Worm (Caenorhabditis elegans) whole organism, L2 larva: ENCODE results near the gene lron-13.

Experiments
- C34F6.9 ChIP-seq: fragments of 150-350 bp; optimal IDR thresholded peaks from 2 replicates; lab custom pipeline; 2014; ENCODE audit warnings: missing biosample characterization, missing genetic modification characterization
- F13H6.1 ChIP-seq: sonication (generic microtip); optimal IDR thresholded peaks from 2 replicates; lab custom pipeline; 2016; ENCODE audit warnings: missing genetic modification characterization, missing compliant biosample characterization
- ZK546.5 ChIP-seq: sonication (generic microtip); optimal IDR thresholded peaks from 2 replicates; lab custom pipeline; 2017; ENCODE audit warnings: missing biosample characterization, missing genetic modification characterization
- alr-1 ChIP-seq: fragments of 150-350 bp; optimal IDR thresholded peaks from 2 replicates; lab custom pipeline; 2014; ENCODE audit warnings: missing biosample characterization, missing genetic modification characterization
- aly-2 ChIP-seq: fragments of 150-350 bp; optimal IDR thresholded peaks from 2 replicates; lab custom pipeline; 2014; ENCODE audit warnings: missing biosample characterization, missing genetic modification characterization
- ama-1 ChIP-seq: fragments of 150-350 bp; optimal IDR thresholded peaks from 2 replicates; lab custom pipeline; 2018; ENCODE audit warnings: inconsistent platforms
- blmp-1 ChIP-seq: sonication (generic microtip); optimal IDR thresholded peaks from 2 replicates; lab custom pipeline; 2017; ENCODE audit warnings: missing genetic modification characterization, mild to moderate bottlenecking, missing compliant biosample characterization, antibody characterized with exemption, moderate library complexity; ENCODE audit not compliant: insufficient read depth
- ceh-16 ChIP-seq: fragments of 150-350 bp; optimal IDR thresholded peaks from 2 replicates; lab custom pipeline; 2014; ENCODE audit warnings: missing biosample characterization, missing genetic modification characterization
- ceh-82 ChIP-seq: fragments of 150-350 bp; optimal IDR thresholded peaks from 2 replicates; lab custom pipeline; 2014; ENCODE audit warnings: missing biosample characterization, missing genetic modification characterization
- crh-2 ChIP-seq: sonication (generic microtip); optimal IDR thresholded peaks from 2 replicates; lab custom pipeline; 2017; ENCODE audit warnings: missing biosample characterization, missing genetic modification characterization
- dmd-4 ChIP-seq: sonication (generic microtip); optimal IDR thresholded peaks from 2 replicates; lab custom pipeline; 2017; ENCODE audit warnings: missing biosample characterization, missing genetic modification characterization
- egl-27 ChIP-seq: sonication (generic microtip); optimal IDR thresholded peaks from 3 replicates; lab custom pipeline; 2017; ENCODE audit warnings: missing biosample characterization, missing genetic modification reagents, missing genetic modification characterization
- elt-3 ChIP-seq: sonication (generic microtip); optimal IDR thresholded peaks from 2 replicates; lab custom pipeline; 2017; ENCODE audit warnings: missing biosample characterization, missing genetic modification characterization
- fos-1 ChIP-seq: fragments of 150-350 bp; optimal IDR thresholded peaks from 2 replicates; lab custom pipeline; 2014; ENCODE audit warnings: missing biosample characterization, missing genetic modification characterization
- gmeb-1 ChIP-seq: fragments of 150-350 bp; optimal IDR thresholded peaks from 2 replicates; lab custom pipeline; 2014; ENCODE audit warnings: missing biosample characterization, missing genetic modification characterization
- lin-11 ChIP-seq: fragments of 150-350 bp; sonication (generic microtip); optimal IDR thresholded peaks from 2 replicates; lab custom pipeline; 2014; ENCODE audit warnings: missing biosample characterization, missing genetic modification characterization, inconsistent platforms, mixed read lengths
- lin-13 ChIP-seq: fragments of 150-350 bp; optimal IDR thresholded peaks from 2 replicates; lab custom pipeline; 2014; ENCODE audit warnings: missing biosample characterization, missing genetic modification reagents, missing genetic modification characterization
- lin-39 ChIP-seq: fragments of 150-350 bp; optimal IDR thresholded peaks from 2 replicates; lab custom pipeline; 2014; ENCODE audit warnings: missing biosample characterization, missing genetic modification reagents, missing genetic modification characterization
- mab-5 ChIP-seq: fragments of 150-350 bp; optimal IDR thresholded peaks from 2 replicates; lab custom pipeline; 2014; ENCODE audit warnings: missing biosample characterization, missing genetic modification characterization
- mbf-1 ChIP-seq: sonication (generic microtip); optimal IDR thresholded peaks from 2 replicates; lab custom pipeline; 2017; ENCODE audit warnings: missing biosample characterization, missing genetic modification characterization
- mdl-1 ChIP-seq, 2 experiments: fragments of 150-350 bp in 1 of 2; sonication (generic microtip) in 1 of 2; optimal IDR thresholded peaks; 2 replicates each; lab custom pipeline; 2017; ENCODE audit warnings: missing biosample characterization in 2 of 2, missing genetic modification characterization in 2 of 2
- nhr-11 ChIP-seq: fragments of 150-350 bp; optimal IDR thresholded peaks from 2 replicates; lab custom pipeline; 2014; ENCODE audit warnings: missing biosample characterization, missing genetic modification characterization
- nhr-12 ChIP-seq: fragments of 150-350 bp; optimal IDR thresholded peaks from 2 replicates; lab custom pipeline; 2014; ENCODE audit warnings: missing biosample characterization, missing genetic modification characterization
- nhr-21 ChIP-seq: fragments of 150-350 bp; optimal IDR thresholded peaks from 2 replicates; lab custom pipeline; 2014; ENCODE audit warnings: missing biosample characterization, missing genetic modification characterization
- nhr-23 ChIP-seq: fragments of 150-350 bp; optimal IDR thresholded peaks from 2 replicates; lab custom pipeline; 2014; ENCODE audit warnings: missing biosample characterization, missing genetic modification reagents, missing genetic modification characterization
- nhr-237 ChIP-seq: fragments of 150-350 bp; optimal IDR thresholded peaks from 2 replicates; lab custom pipeline; 2014; ENCODE audit warnings: missing biosample characterization, missing genetic modification characterization
- nhr-25 ChIP-seq: fragments of 150-350 bp; sonication (generic microtip); optimal IDR thresholded peaks from 3 replicates; lab custom pipeline; 2014; ENCODE audit warnings: missing biosample characterization, missing genetic modification characterization
- nhr-77 ChIP-seq: fragments of 150-350 bp; optimal IDR thresholded peaks from 2 replicates; lab custom pipeline; 2014; ENCODE audit warnings: missing biosample characterization, missing genetic modification characterization
- peb-1 ChIP-seq: fragments of 150-350 bp; optimal IDR thresholded peaks from 2 replicates; lab custom pipeline; 2014; ENCODE audit warnings: missing biosample characterization, missing genetic modification characterization
- sem-4 ChIP-seq: fragments of 150-350 bp; optimal IDR thresholded peaks from 2 replicates; lab custom pipeline; 2014; ENCODE audit warnings: missing biosample characterization, missing genetic modification reagents, missing genetic modification characterization
- sma-3 ChIP-seq: sonication (generic microtip); optimal IDR thresholded peaks from 2 replicates; lab custom pipeline; 2016; ENCODE audit warnings: missing genetic modification reagents, missing genetic modification characterization, missing compliant biosample characterization
- sma-9 ChIP-seq, 2 experiments: fragments of 150-350 bp in 1 of 2; sonication (generic microtip) in 1 of 2; optimal IDR thresholded peaks; 2 replicates each; lab custom pipeline; 2014 to 2016; ENCODE audit warnings: missing genetic modification characterization in 2 of 2, mild to moderate bottlenecking in 1 of 2, missing biosample characterization in 1 of 2, missing compliant biosample characterization in 1 of 2, missing genetic modification reagents in 1 of 2, moderate library complexity in 1 of 2
- snpc-4 ChIP-seq: fragments of 150-350 bp; optimal IDR thresholded peaks from 2 replicates; lab custom pipeline; 2014; ENCODE audit warnings: missing biosample characterization, missing genetic modification characterization
- unc-55 ChIP-seq: fragments of 150-350 bp; sonication (generic microtip); optimal IDR thresholded peaks from 3 replicates; lab custom pipeline; 2014; ENCODE audit warnings: missing biosample characterization, missing genetic modification reagents, missing genetic modification characterization
- unc-62 ChIP-seq: fragments of 150-350 bp; optimal IDR thresholded peaks from 2 replicates; lab custom pipeline; 2014; ENCODE audit warnings: missing biosample characterization, missing genetic modification reagents, missing genetic modification characterization
- zag-1 ChIP-seq: fragments of 150-350 bp; optimal IDR thresholded peaks from 2 replicates; lab custom pipeline; 2014; ENCODE audit warnings: missing biosample characterization, missing genetic modification characterization
- ztf-11 ChIP-seq: sonication (generic microtip); optimal IDR thresholded peaks from 2 replicates; lab custom pipeline; 2017; ENCODE audit warnings: missing biosample characterization, missing genetic modification characterization
- ztf-4 ChIP-seq: fragments of 150-350 bp; optimal IDR thresholded peaks from 2 replicates; lab custom pipeline; 2014; ENCODE audit warnings: missing biosample characterization, missing genetic modification characterization

The lron-13 gene

ce11 chrIII:13501599-13501998 lies 25.6 kb upstream of the lron-13 start, which contains the start of gene T28A8.5:
Gene T28A8.5, plus strand, starts transcription at chrIII:13501630.
- TF ChIP-seq dmd-4, result no peak
- TF ChIP-seq sem-4, result no peak
- no peak for TF ChIP-seq nhr-12 (tag; lab: Kevin White, UChicago)

ce11 chrIII:13502513-13502912 lies 24.7 kb upstream of the lron-13 start, which contains the start of gene T28A8.8:
Gene T28A8.8, plus strand, starts transcription at chrIII:13502813.
- no peak for TF ChIP-seq lin-39 (tag; lab: Kevin White, UChicago)
- no peak for TF ChIP-seq elt-3 (tag; lab: Kevin White, UChicago)
- TF ChIP-seq ztf-11 (tag; lab: Kevin White, UChicago), result no peak
- TF ChIP-seq mab-5 (tag; lab: Kevin White, UChicago), result no peak
- TF ChIP-seq sem-4, result no peak
- no peak for TF ChIP-seq ZK546.5
- no peak for TF ChIP-seq ceh-16
- no peak for TF ChIP-seq nhr-23 (tag; lab: Kevin White, UChicago)
- no peak for TF ChIP-seq mbf-1 (tag; lab: Kevin White, UChicago)
- no peak for TF ChIP-seq nhr-77
- no peak for TF ChIP-seq ama-1 (lab: Kevin White, UChicago)
- TF ChIP-seq C34F6.9 (tag; lab: Kevin White, UChicago), result no peak
- TF ChIP-seq sma-9 (GFP tag; optimal IDR thresholded peaks at IDR 0.05; lab: Kevin White, UChicago), result no peak
- no peak for TF ChIP-seq sma-9 (tag; optimal IDR thresholded peaks at IDR 0.05; lab: Kevin White, UChicago)
- TF ChIP-seq lin-11 (tag; lab: Kevin White, UChicago), result no peak
- TF ChIP-seq nhr-11, result no peak
- no peak for TF ChIP-seq nhr-25 (tag; lab: Kevin White, UChicago)
- no peak for TF ChIP-seq sma-3
- TF ChIP-seq aly-2 (tag; lab: Kevin White, UChicago), result no peak

ce11 chrIII:13503379-13503778 lies 23.9 kb upstream of the lron-13 start, which contains the start of gene T28A8.4:
Gene T28A8.4, plus strand, starts transcription at chrIII:13503679.
- TF ChIP-seq nhr-237, result no peak
- TF ChIP-seq ztf-4, result no peak
- TF ChIP-seq nhr-21 (tag; lab: Kevin White, UChicago), result no peak
- TF ChIP-seq sma-3, result no peak
- no peak for TF ChIP-seq nhr-12 (tag; lab: Kevin White, UChicago)
- TF ChIP-seq lin-13 (GFP tag; lab: Kevin White, UChicago), result no peak
- no peak for TF ChIP-seq unc-55 (GFP tag; lab: Kevin White, UChicago)
- no peak for TF ChIP-seq lin-11 (tag; lab: Kevin White, UChicago)
- no peak for TF ChIP-seq mab-5 (tag; lab: Kevin White, UChicago)
- TF ChIP-seq egl-27 (tag; lab: Kevin White, UChicago), result no peak
- no peak for TF ChIP-seq ceh-82 (tag; lab: Kevin White, UChicago)
- TF ChIP-seq sma-9 (GFP tag; optimal IDR thresholded peaks at IDR 0.05; lab: Kevin White, UChicago), result no peak
- TF ChIP-seq sma-9 (tag; optimal IDR thresholded peaks at IDR 0.05; lab: Kevin White, UChicago), result no peak
- no peak for TF ChIP-seq alr-1 (tag; lab: Kevin White, UChicago)

- TF ChIP-seq sma-3, result no peak
- no peak for TF ChIP-seq fos-1
- no peak for TF ChIP-seq mab-5 (tag; lab: Kevin White, UChicago)
- no peak for TF ChIP-seq snpc-4 (tag; lab: Kevin White, UChicago)
- TF ChIP-seq, all 48 proteins: peak for 0
Measured at ce11 chrIII:13505718-13506117, 21.5 kb upstream of the lron-13 start, which contains the start of gene T28A8.3. Gene T28A8.3, plus strand, starts transcription at chrIII:13506018.

- no peak for TF ChIP-seq unc-62 (GFP tag; lab: Kevin White, UChicago)
- TF ChIP-seq sma-3, result no peak
- TF ChIP-seq mdl-1 (tag; optimal IDR thresholded peaks at IDR 0.05; lab: Kevin White, UChicago), result no peak
- TF ChIP-seq lin-11 (tag; lab: Kevin White, UChicago), result no peak
- no peak for TF ChIP-seq gmeb-1 (tag; lab: Kevin White, UChicago)
- no peak for TF ChIP-seq F13H6.1
Measured at ce11 chrIII:13510753-13511152, 16.5 kb upstream of the lron-13 start.

ce11 chrIII:13514470-13514869 lies 12.8 kb upstream of the lron-13 start, which contains the start of gene mlh-1:
Gene mlh-1, minus strand, starts transcription at chrIII:13514570.
- TF ChIP-seq crh-2, result no peak
- TF ChIP-seq blmp-1, result no peak
- no peak for TF ChIP-seq sem-4
- no peak for TF ChIP-seq peb-1 (tag; lab: Kevin White, UChicago)
- TF ChIP-seq mab-5 (tag; lab: Kevin White, UChicago), result no peak
- no peak for TF ChIP-seq F13H6.1
- no peak for TF ChIP-seq zag-1 (tag; lab: Kevin White, UChicago)
- TF ChIP-seq, all 48 proteins: peak for 0
